Worm (Caenorhabditis elegans): ENCODE results near the gene trcs-2.

Gene trcs-2

DNA sequence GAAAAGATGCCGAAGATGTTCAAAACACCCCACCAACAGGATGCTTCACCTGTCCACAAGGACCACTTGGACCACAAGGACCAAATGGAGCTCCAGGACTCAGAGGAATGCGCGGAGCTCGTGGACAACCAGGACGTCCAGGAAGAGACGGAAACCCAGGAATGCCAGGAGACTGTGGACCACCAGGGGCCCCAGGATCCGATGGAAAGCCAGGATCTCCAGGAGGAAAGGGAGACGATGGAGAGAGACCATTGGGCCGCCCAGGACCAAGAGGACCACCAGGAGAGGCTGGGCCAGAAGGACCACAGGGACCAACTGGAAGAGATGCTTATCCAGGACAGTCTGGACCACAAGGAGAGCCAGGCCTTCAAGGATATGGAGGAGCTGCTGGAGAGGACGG, 11.4 kb downstream of the trcs-2 start:
- TF ChIP-seq rnt-1 (tag; optimal IDR thresholded peaks at IDR 0.05): no peak
- TF ChIP-seq eyg-1 (tag; optimal IDR thresholded peaks at IDR 0.05): no peak
- no peak for TF ChIP-seq ceh-48 (tag; optimal IDR thresholded peaks at IDR 0.05)
- no peak for TF ChIP-seq ceh-30 (tag; optimal IDR thresholded peaks at IDR 0.05)
- TF ChIP-seq dmd-4 (tag; optimal IDR thresholded peaks at IDR 0.05; ENCODE audit: borderline replicate concordance): no peak
- no peak for TF ChIP-seq ceh-34 (tag; optimal IDR thresholded peaks at IDR 0.05)
- TF ChIP-seq Y22D7AL.16 (tag; optimal IDR thresholded peaks at IDR 0.05): no peak

ce11 chrII:8737456-8737855, 15.2 kb downstream of the trcs-2 start, which contains the start of gene idpb-4:
TSS of gene idpb-4 (minus strand) at chrII:8737556.
- no peak for TF ChIP-seq mec-3 (tag; optimal IDR thresholded peaks at IDR 0.05; ENCODE audit: borderline replicate concordance)
- no peak for TF ChIP-seq ceh-18 (tag; optimal IDR thresholded peaks at IDR 0.05)
- TF ChIP-seq sox-4 (tag; optimal IDR thresholded peaks at IDR 0.05): no peak
- TF ChIP-seq ceh-30 (tag; optimal IDR thresholded peaks at IDR 0.05): no peak
- TF ChIP-seq ets-4 (tag; optimal IDR thresholded peaks at IDR 0.05): no peak
- TF ChIP-seq dmd-4 (tag; optimal IDR thresholded peaks at IDR 0.05; ENCODE audit: borderline replicate concordance): no peak
- no peak for TF ChIP-seq ama-1 (optimal IDR thresholded peaks at IDR 0.05)
- TF ChIP-seq ceh-19 (GFP tag; optimal IDR thresholded peaks at IDR 0.05): no peak
- no peak for TF ChIP-seq ceh-22 (tag; optimal IDR thresholded peaks at IDR 0.05)
- TF ChIP-seq unc-3 (GFP tag; conservative IDR thresholded peaks at IDR 0.05): no peak
- TF ChIP-seq unc-3 (tag; optimal IDR thresholded peaks at IDR 0.05): no peak
- no peak for TF ChIP-seq ceh-6 (GFP tag; optimal IDR thresholded peaks at IDR 0.05)
- no peak for TF ChIP-seq ceh-24 (tag; optimal IDR thresholded peaks at IDR 0.05)
- TF ChIP-seq pag-3 (tag; optimal IDR thresholded peaks at IDR 0.05; ENCODE audit: borderline replicate concordance): no peak
- TF ChIP-seq ceh-48 (tag; optimal IDR thresholded peaks at IDR 0.05): no peak
- TF ChIP-seq unc-55 (GFP tag; optimal IDR thresholded peaks at IDR 0.05): no peak
- TF ChIP-seq unc-42 (tag; optimal IDR thresholded peaks at IDR 0.05): no peak

DNA sequence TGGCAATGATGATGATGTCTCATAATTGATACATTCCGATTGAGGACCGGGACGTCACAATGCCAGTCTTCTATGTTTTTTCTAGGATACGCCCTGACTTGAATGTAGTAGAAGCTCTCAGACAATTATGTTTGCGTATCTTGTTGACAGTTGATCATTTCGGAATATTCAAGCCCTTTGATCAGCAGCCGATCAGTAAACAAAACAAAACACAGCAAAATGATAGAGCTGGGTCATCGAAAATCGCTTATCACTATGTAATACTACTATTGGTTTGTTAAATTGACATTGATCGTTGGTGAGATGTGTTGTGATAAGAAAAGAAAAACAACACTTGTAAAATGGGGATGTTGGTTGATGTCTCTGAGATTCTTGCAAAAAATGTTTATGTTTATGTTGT, 16.0 kb downstream of the trcs-2 start:
- no peak for TF ChIP-seq fkh-6 (tag; optimal IDR thresholded peaks at IDR 0.05)
- peak; percentile 23 for TF ChIP-seq elt-2 (tag; optimal IDR thresholded peaks at IDR 0.05)

- no peak for TF ChIP-seq K09A11.1 (tag; optimal IDR thresholded peaks at IDR 0.05; ENCODE audit: insufficient read depth)
- no peak for TF ChIP-seq Y22D7AL.16 (tag; optimal IDR thresholded peaks at IDR 0.05)
- TF ChIP-seq dmd-4 (tag; optimal IDR thresholded peaks at IDR 0.05; ENCODE audit: borderline replicate concordance): no peak
- TF ChIP-seq lin-11 (tag; optimal IDR thresholded peaks at IDR 0.05): no peak
- no peak for TF ChIP-seq mec-3 (tag; optimal IDR thresholded peaks at IDR 0.05; ENCODE audit: borderline replicate concordance)
- TF ChIP-seq pat-9 (tag; optimal IDR thresholded peaks at IDR 0.05): no peak
- no peak for TF ChIP-seq fkh-6 (tag; optimal IDR thresholded peaks at IDR 0.05)
- no peak for TF ChIP-seq pha-4 (tag; optimal IDR thresholded peaks at IDR 0.05)
- TF ChIP-seq ref-2 (tag; optimal IDR thresholded peaks at IDR 0.05): no peak
- TF ChIP-seq F13H6.1 (tag; optimal IDR thresholded peaks at IDR 0.05): no peak
- TF ChIP-seq ahr-1 (tag; optimal IDR thresholded peaks at IDR 0.05): no peak
- TF ChIP-seq ttx-3 (tag; optimal IDR thresholded peaks at IDR 0.05): no peak
Measured at ce11 chrII:8738955-8739354, 16.7 kb downstream of the trcs-2 start.

DNA sequence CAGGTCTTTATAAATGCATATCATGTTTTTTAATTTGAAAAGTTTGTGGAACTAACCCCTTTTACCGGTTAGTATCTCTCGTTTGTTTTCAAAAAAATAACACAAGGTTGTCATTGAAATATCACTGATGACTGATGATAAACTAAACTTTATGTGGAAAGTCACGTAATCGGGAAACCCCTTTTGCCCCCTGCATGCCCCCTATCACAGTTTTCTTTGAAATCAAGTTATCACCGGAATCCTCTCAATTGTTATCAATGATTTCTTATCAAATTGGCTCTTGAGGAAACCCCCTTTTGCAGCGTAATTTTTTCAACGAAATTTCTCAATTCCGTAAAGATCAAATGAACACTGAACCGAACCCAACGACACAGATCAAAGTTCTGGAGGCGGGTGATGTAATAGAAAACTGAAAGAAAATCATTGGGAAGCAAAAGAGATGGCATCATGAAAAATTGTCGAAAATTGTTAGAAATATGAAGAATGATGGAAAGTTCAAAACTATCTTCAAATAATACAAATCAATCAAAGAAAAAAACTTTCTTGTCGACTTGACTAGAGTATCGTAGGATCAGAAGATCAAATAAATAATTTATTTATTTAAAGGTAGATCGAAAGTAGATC, 18.2 kb downstream of the trcs-2 start:
- TF ChIP-seq elt-2 (tag; optimal IDR thresholded peaks at IDR 0.05): peak; percentile 95
- TF ChIP-seq fkh-6 (tag; optimal IDR thresholded peaks at IDR 0.05): no peak
- no peak for TF ChIP-seq pag-3 (tag; optimal IDR thresholded peaks at IDR 0.05; ENCODE audit: borderline replicate concordance)

ce11 chrII:8741277-8741676, 19.0 kb downstream of the trcs-2 start:
- TF ChIP-seq T23F11.4 (GFP tag; optimal IDR thresholded peaks at IDR 0.05) (no peak), hlh-30 (tag; optimal IDR thresholded peaks at IDR 0.05; ENCODE audit: insufficient read depth) (peak; percentile 35), unc-86 (tag; optimal IDR thresholded peaks at IDR 0.05) (no peak)

All from whole organism, late embryonic.